Worm (Caenorhabditis elegans) whole organism, young adult: ENCODE measurements around the gene Y7A5A.3.
A peak's percentile ranks its signal among the peaks of the same experiment; 100 is the strongest.

Source experiments
- B0019.2 ChIP-seq: fragments of 200-800 bp; sonication (Bioruptor generic); conservative IDR thresholded peaks from 2 replicates; pipeline ENCODE4 v1.3.6; 2022; ENCODE audit warnings: missing genetic modification reagents, missing genetic modification characterization, missing compliant biosample characterization
- B0261.1 ChIP-seq: sonication (generic microtip); optimal IDR thresholded peaks from 2 replicates; lab custom pipeline; 2016; ENCODE audit warnings: mild to moderate bottlenecking, missing genetic modification characterization, moderate library complexity, missing compliant biosample characterization
- C06A6.2 ChIP-seq: fragments of 200-800 bp; sonication (Bioruptor generic); conservative IDR thresholded peaks from 2 replicates; pipeline ENCODE4 v1.3.6; 2022; ENCODE audit warnings: missing genetic modification characterization, missing compliant biosample characterization
- C17E4.6 ChIP-seq: fragments of 200-800 bp; sonication (Bioruptor generic); IDR thresholded peaks from 2 replicates; pipeline ENCODE4 v1.3.6; 2022; ENCODE audit warnings: missing genetic modification reagents, missing genetic modification characterization, missing compliant biosample characterization
- F37B4.10 ChIP-seq: fragments of 200-800 bp; sonication (Bioruptor generic); IDR thresholded peaks from 2 replicates; pipeline ENCODE4 v1.3.6; 2022; ENCODE audit warnings: missing genetic modification characterization, missing compliant biosample characterization
- T26A5.8 ChIP-seq: sonication (generic microtip); optimal IDR thresholded peaks from 2 replicates; lab custom pipeline; 2016; ENCODE audit warnings: missing genetic modification characterization, missing compliant biosample characterization
- akir-1 ChIP-seq: fragments of 200-800 bp; sonication (Bioruptor generic); optimal IDR thresholded peaks from 2 replicates; lab custom pipeline; 2018; ENCODE audit warnings: mild to moderate bottlenecking, missing genetic modification characterization, moderate library complexity, missing compliant biosample characterization
- atf-7 ChIP-seq: sonication (generic microtip); optimal IDR thresholded peaks from 2 replicates; lab custom pipeline; 2017; ENCODE audit warnings: mild to moderate bottlenecking, missing genetic modification characterization, missing compliant biosample characterization
- bed-1 ChIP-seq: fragments of 200-800 bp; sonication (Bioruptor generic); IDR thresholded peaks from 2 replicates; pipeline ENCODE4 v1.3.6; 2022; ENCODE audit warnings: missing genetic modification reagents, missing genetic modification characterization, missing compliant biosample characterization
- ceh-79 ChIP-seq: sonication (generic microtip); optimal IDR thresholded peaks from 2 replicates; lab custom pipeline; 2017; ENCODE audit warnings: mild to moderate bottlenecking, missing genetic modification characterization, missing compliant biosample characterization
- hlh-12 ChIP-seq: sonication (generic microtip); optimal IDR thresholded peaks from 2 replicates; lab custom pipeline; 2016; ENCODE audit warnings: missing genetic modification characterization, missing compliant biosample characterization
- lag-1 ChIP-seq: fragments of 200-800 bp; sonication (Bioruptor generic); IDR thresholded peaks from 2 replicates; pipeline ENCODE4 v1.3.6; 2022; ENCODE audit warnings: missing genetic modification reagents, missing genetic modification characterization, missing compliant biosample characterization
- let-607 ChIP-seq, 2 experiments: fragments of 200-800 bp in 1 of 2; sonication (Bioruptor generic) in 1 of 2; sonication (generic microtip) in 1 of 2; optimal IDR thresholded peaks; 2 replicates each; lab custom pipeline; 2016 to 2018; ENCODE audit warnings: mild to moderate bottlenecking in 2 of 2, missing compliant biosample characterization in 2 of 2, missing genetic modification characterization in 2 of 2, moderate library complexity in 2 of 2, missing genotype in 1 of 2
- lin-26 ChIP-seq: fragments of 200-800 bp; sonication (Bioruptor generic); IDR thresholded peaks from 2 replicates; pipeline ENCODE4 v1.3.6; 2022; ENCODE audit warnings: missing genetic modification reagents, missing genetic modification characterization, missing compliant biosample characterization
- lin-40 ChIP-seq: sonication (generic microtip); optimal IDR thresholded peaks from 2 replicates; lab custom pipeline; 2016; ENCODE audit warnings: missing genetic modification characterization, mild to moderate bottlenecking, missing compliant biosample characterization, missing genotype, missing genetic modification reagents
- madf-8 ChIP-seq: fragments of 200-800 bp; sonication (Bioruptor generic); conservative IDR thresholded peaks from 2 replicates; pipeline ENCODE4 v1.3.6; 2022; ENCODE audit warnings: missing genetic modification reagents, missing genetic modification characterization, missing compliant biosample characterization
- mxl-1 ChIP-seq: sonication (generic microtip); optimal IDR thresholded peaks from 2 replicates; lab custom pipeline; 2016; ENCODE audit warnings: missing genetic modification characterization, missing compliant biosample characterization
- nfyb-1 ChIP-seq: fragments of 200-800 bp; sonication (Bioruptor generic); IDR thresholded peaks from 2 replicates; pipeline ENCODE4 v1.3.6; 2022; ENCODE audit warnings: missing genetic modification reagents, missing genetic modification characterization, missing compliant biosample characterization
- nhr-179 ChIP-seq: sonication (generic microtip); optimal IDR thresholded peaks from 2 replicates; lab custom pipeline; 2016; ENCODE audit warnings: mild to moderate bottlenecking, missing genetic modification characterization, missing compliant biosample characterization
- nhr-27 ChIP-seq: fragments of 200-800 bp; sonication (Bioruptor generic); optimal IDR thresholded peaks from 2 replicates; lab custom pipeline; 2018; ENCODE audit warnings: mild to moderate bottlenecking, missing genetic modification characterization, moderate library complexity, missing compliant biosample characterization
- nhr-80 ChIP-seq: sonication (generic microtip); optimal IDR thresholded peaks from 2 replicates; lab custom pipeline; 2016; ENCODE audit warnings: missing genetic modification characterization, missing compliant biosample characterization
- rcor-1 ChIP-seq: fragments of 200-800 bp; sonication (Bioruptor generic); IDR thresholded peaks from 2 replicates; pipeline ENCODE4 v1.3.6; 2022; ENCODE audit warnings: missing genetic modification reagents, missing genetic modification characterization, missing compliant biosample characterization
- rpc-1 ChIP-seq, 2 experiments: fragments of 150-350 bp in 1 of 2; sonication (generic microtip) in 1 of 2; optimal IDR thresholded peaks; 2 replicates each; lab custom pipeline; 2014 to 2018; ENCODE audit warnings: missing biosample characterization in 1 of 2, missing genetic modification characterization in 1 of 2, missing genetic modification reagents in 1 of 2, missing genotype in 1 of 2
- sea-2 ChIP-seq: fragments of 200-800 bp; sonication (Bioruptor generic); IDR thresholded peaks from 2 replicates; pipeline ENCODE4 v1.3.6; 2022; ENCODE audit warnings: missing genetic modification characterization, missing compliant biosample characterization
- snpc-1.1 ChIP-seq: sonication (generic microtip); optimal IDR thresholded peaks from 2 replicates; lab custom pipeline; 2017; ENCODE audit warnings: missing genetic modification characterization, mild to moderate bottlenecking, missing compliant biosample characterization, antibody characterized with exemption, moderate library complexity, missing genotype, missing genetic modification reagents; ENCODE audit not compliant: insufficient read depth
- snpc-1.3 ChIP-seq: sonication (generic microtip); optimal IDR thresholded peaks from 2 replicates; lab custom pipeline; 2017; ENCODE audit warnings: missing genetic modification characterization, mild to moderate bottlenecking, missing compliant biosample characterization, antibody characterized with exemption, moderate library complexity, missing genotype, missing genetic modification reagents; ENCODE audit not compliant: insufficient read depth
- snpc-3.4 ChIP-seq: sonication (generic microtip); optimal IDR thresholded peaks from 2 replicates; lab custom pipeline; 2017; ENCODE audit warnings: missing genetic modification characterization, mild to moderate bottlenecking, missing compliant biosample characterization, antibody characterized with exemption, moderate library complexity, missing genotype, missing genetic modification reagents
- snpc-4 ChIP-seq, 5 experiments: fragments of 150-350 bp in 1 of 5; sonication (generic microtip) in 4 of 5; optimal IDR thresholded peaks; 2 replicates each; lab custom pipeline; 2014 to 2018; ENCODE audit warnings: missing genetic modification characterization in 5 of 5, missing biosample characterization in 3 of 5, antibody characterized with exemption in 2 of 5, mild to moderate bottlenecking in 2 of 5, missing compliant biosample characterization in 2 of 5, missing genotype in 2 of 5, moderate library complexity in 2 of 5, missing genetic modification reagents in 1 of 5
- xnd-1 ChIP-seq: sonication (generic microtip); optimal IDR thresholded peaks from 2 replicates; lab custom pipeline; 2016; ENCODE audit warnings: missing genotype, missing genetic modification reagents, missing genetic modification characterization, missing compliant biosample characterization
- zfh-2 ChIP-seq: fragments of 200-800 bp; sonication (Bioruptor generic); conservative IDR thresholded peaks from 2 replicates; pipeline ENCODE4 v1.3.6; 2022; ENCODE audit warnings: missing genetic modification reagents, missing genetic modification characterization, missing compliant biosample characterization
- ztf-22 ChIP-seq: fragments of 200-800 bp; sonication (Bioruptor generic); optimal IDR thresholded peaks from 2 replicates; lab custom pipeline; 2018; ENCODE audit warnings: mild to moderate bottlenecking, missing genetic modification characterization, moderate library complexity, missing compliant biosample characterization
- ztf-26 ChIP-seq: sonication (generic microtip); optimal IDR thresholded peaks from 2 replicates; lab custom pipeline; 2017; ENCODE audit warnings: missing genetic modification characterization, missing compliant biosample characterization

Gene Y7A5A.3

DNA sequence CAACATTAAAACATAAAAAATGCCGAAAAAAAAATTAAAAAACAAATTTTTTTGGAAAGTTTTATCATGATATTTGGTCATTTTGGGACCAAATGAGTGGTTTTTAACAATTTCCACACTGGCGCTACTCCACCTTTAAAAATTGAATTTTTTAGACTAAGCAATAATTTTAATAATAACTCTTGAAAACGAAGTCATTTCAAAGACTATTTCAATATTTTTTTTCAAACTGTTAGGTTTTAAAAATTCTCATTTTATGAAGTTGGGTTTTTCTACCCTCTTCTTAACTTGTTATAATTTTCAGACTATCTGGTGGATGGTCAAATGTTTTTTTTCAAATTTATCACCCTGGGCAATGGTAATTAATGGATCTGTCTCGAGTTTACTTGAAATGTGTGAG is 37.7 kb upstream of the Y7A5A.3 start, which contains the start of gene Y7A5A.8:
Y7A5A.8 (plus strand) TSS at position 301 of the 400 bp plus-strand sequence.
- no peak for TF ChIP-seq T26A5.8

DNA sequence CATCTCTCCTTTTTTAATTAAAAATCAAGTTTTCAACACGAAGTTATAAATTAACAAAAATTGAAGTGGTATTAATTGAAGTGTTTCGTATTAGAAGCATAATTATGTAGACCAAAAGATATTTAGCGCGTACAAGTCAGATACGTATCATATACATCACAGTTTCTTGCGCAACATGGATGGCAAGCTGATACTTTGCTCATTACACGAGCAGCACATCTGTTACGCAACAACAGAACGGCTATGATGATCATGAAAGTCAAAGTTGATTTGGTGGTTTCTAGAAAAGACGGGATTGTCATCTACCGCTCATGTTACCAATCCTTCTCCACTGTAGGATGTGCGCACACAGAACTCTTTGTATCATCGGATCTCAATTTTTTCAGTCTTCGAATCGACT is 30.1 kb upstream of the Y7A5A.3 start:
- TF ChIP-seq xnd-1 (tag; lab: Kevin White, UChicago), result no peak
- TF ChIP-seq, all 124 proteins: peak for 0

DNA sequence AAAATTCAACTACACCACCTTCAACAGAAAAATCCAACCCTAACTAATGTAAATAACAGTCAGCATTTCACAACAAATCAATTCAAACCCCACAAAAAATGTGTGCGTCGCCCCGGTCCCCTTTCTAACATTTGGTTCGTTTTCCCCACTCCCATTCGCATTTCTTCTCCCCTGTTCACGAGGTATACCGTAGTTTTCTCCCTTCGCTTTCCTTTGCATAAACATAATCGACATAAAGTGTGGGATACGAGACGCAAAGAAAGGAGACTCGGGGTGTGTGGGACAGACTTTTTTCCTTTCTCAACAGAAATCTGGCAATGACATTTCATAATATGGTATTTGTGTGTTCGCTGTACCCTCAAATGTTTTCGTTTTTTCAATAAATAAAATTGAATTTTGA is 26.9 kb upstream of the Y7A5A.3 start:
- no peak for TF ChIP-seq ceh-79
- no peak for TF ChIP-seq snpc-1.3 (tag; lab: Kevin White, UChicago)
- TF ChIP-seq rcor-1 (GFP tag; lab: Robert Waterston, UW), result no peak
- no peak for TF ChIP-seq mxl-1 (tag; lab: Kevin White, UChicago)

DNA sequence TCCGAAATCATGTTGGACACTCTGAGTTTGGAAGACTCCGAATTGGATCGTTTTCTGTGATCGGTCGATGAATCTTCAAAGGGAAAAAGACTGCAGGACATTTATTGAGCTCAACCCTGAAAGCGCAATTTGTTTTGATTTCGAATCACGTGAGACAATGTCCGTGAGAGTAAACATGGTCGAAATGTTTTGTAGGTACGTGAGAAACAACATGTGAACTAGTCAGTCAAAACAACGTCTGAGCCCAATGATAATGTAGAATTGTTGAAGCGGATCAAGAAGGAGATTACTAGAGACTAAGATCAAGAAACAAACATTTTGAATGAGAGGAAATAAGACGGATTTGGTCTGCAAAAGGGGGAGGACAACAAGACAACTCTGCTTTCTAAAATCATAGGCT is 19.6 kb upstream of the Y7A5A.3 start, which contains the start of gene Y7A5A.7:
Y7A5A.7 (minus strand) TSS at position 101 of the 400 bp plus-strand sequence.
- TF ChIP-seq bed-1 (GFP tag; lab: Robert Waterston, UW) (no peak), snpc-3.4 (tag; lab: Kevin White, UChicago) (no peak), B0261.1 (tag; lab: Kevin White, UChicago) (no peak), madf-8 (GFP tag; lab: Robert Waterston, UW) (no peak), C17E4.6 (GFP tag; lab: Robert Waterston, UW) (no peak), akir-1 (no peak), C06A6.2 (no peak), rpc-1 (optimal IDR thresholded peaks at IDR 0.05; lab: Kevin White, UChicago) (no peak), rpc-1 (tag; optimal IDR thresholded peaks at IDR 0.05; lab: Kevin White, UChicago) (no peak), nhr-179 (tag; lab: Kevin White, UChicago) (no peak), lag-1 (no peak), ztf-26 (tag; lab: Kevin White, UChicago) (no peak), ztf-22 (GFP tag; lab: Kevin White, UChicago) (no peak), lin-40 (no peak), snpc-1.1 (no peak), nhr-27 (tag; lab: Kevin White, UChicago) (no peak), nfyb-1 (GFP tag; lab: Robert Waterston, UW) (no peak)

DNA sequence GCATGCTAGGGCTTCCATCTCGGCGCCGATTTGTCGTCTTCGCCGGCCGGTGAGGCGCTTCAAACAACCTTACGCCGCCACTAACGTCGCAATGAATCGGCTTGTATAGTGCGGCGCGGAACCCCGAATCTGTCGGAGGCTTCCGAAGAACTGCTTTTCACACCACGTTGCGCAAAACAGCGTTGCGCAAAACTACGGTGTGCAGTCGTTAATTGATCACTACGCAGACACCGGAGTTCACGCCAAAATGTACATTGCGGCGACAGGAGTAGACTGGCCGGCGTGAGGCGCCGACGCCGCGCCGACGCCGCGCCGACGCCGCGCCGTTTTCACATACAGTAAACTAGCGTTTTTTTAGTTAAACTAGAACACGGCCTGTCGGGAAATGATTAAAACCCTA is 17.4 kb upstream of the Y7A5A.3 start:
- TF ChIP-seq sea-2 (GFP tag; lab: Robert Waterston, UW) (no peak), zfh-2 (peak; percentile 64; the same call in 1 of the 2 replicates), let-607 (tag; optimal IDR thresholded peaks at IDR 0.05; lab: Kevin White, UChicago) (no peak), snpc-4 (GFP tag; optimal IDR thresholded peaks at IDR 0.05; lab: Kevin White, UChicago) (no peak), snpc-4 (tag; optimal IDR thresholded peaks at IDR 0.05; lab: Kevin White, UChicago) (peak in 2 of 4 experiments; percentile 20 to 41), snpc-3.4 (tag; lab: Kevin White, UChicago) (no peak), lin-26 (GFP tag; lab: Robert Waterston, UW) (no peak), F37B4.10 (no peak)
- TF ChIP-seq, all 124 proteins: peak for 2

DNA sequence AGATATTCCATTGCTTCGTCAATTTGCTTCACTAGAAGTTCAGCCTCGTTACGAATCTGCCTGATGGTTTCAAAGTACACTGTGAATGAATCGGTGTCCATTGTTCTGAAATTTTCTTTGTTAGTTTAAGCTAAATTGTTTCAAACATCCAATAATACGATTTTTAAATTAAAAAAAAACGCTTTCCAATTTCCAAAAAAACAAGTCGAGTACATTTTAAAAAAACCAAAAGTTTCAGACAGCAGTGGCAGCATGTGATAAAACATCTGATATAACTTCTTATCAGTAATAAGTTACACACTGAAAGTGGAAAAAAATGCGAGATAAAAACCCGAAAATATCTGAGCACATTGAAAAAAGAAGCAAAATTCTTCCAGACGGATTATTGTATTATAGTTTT is 15.1 kb upstream of the Y7A5A.3 start, which contains the start of gene Y7A5A.6:
Y7A5A.6 (minus strand) TSS at position 101 of the 400 bp plus-strand sequence.
- TF ChIP-seq B0019.2 (GFP tag; lab: Robert Waterston, UW) (no peak), hlh-12 (tag; lab: Kevin White, UChicago) (no peak), atf-7 (tag; lab: Kevin White, UChicago) (no peak), nhr-80 (peak; percentile 19)
